Worm (Caenorhabditis elegans) whole organism, L4 larva: ENCODE measurements around the gene lgc-16.

Experiments used
- F26F4.8 ChIP-seq: fragments of 200-800 bp; sonication (Bioruptor generic); conservative IDR thresholded peaks from 2 replicates; pipeline ENCODE4 v1.3.6; 2022; ENCODE audit warnings: missing genetic modification characterization, missing compliant biosample characterization
- F37D6.2 ChIP-seq: sonication (generic microtip); optimal IDR thresholded peaks from 2 replicates; lab custom pipeline; 2016; ENCODE audit warnings: mild to moderate bottlenecking, missing genetic modification characterization, missing compliant biosample characterization
- F44E2.7 ChIP-seq: fragments of 200-800 bp; sonication (Bioruptor generic); IDR thresholded peaks from 2 replicates; pipeline ENCODE4 v2.1.2; 2022; ENCODE audit warnings: missing genetic modification characterization, missing compliant biosample characterization
- F49E8.2 ChIP-seq: sonication (generic microtip); optimal IDR thresholded peaks from 2 replicates; lab custom pipeline; 2016; ENCODE audit warnings: missing compliant biosample characterization, mild to moderate bottlenecking, missing genetic modification characterization, borderline replicate concordance
- Y75B8A.6 ChIP-seq: fragments of 200-800 bp; sonication (Bioruptor generic); IDR thresholded peaks from 2 replicates; pipeline ENCODE4 v1.3.6; 2022; ENCODE audit warnings: missing genetic modification reagents, missing genetic modification characterization, missing compliant biosample characterization
- ZK337.2 ChIP-seq: fragments of 200-800 bp; sonication (Bioruptor generic); IDR thresholded peaks from 2 replicates; pipeline ENCODE4 v1.3.6; 2022; ENCODE audit warnings: missing genetic modification reagents, missing genetic modification characterization, missing compliant biosample characterization
- ZK546.5 ChIP-seq, 2 experiments: sonication (generic microtip); optimal IDR thresholded peaks; 2 replicates each; lab custom pipeline; 2017; ENCODE audit warnings: missing biosample characterization in 2 of 2, missing genetic modification characterization in 2 of 2
- aha-1 ChIP-seq: fragments of 150-350 bp; peaks from one replicate; lab custom pipeline; 2014; ENCODE audit warnings: missing biosample characterization, missing genetic modification characterization
- ama-1 ChIP-seq: fragments of 150-350 bp; optimal IDR thresholded peaks from 2 replicates; lab custom pipeline; 2014; ENCODE audit warnings: inconsistent platforms, mixed read lengths
- arid-1 ChIP-seq: fragments of 200-800 bp; sonication (Bioruptor generic); conservative IDR thresholded peaks from 2 replicates; pipeline ENCODE4 v1.3.6; 2022; ENCODE audit warnings: missing genetic modification reagents, missing genetic modification characterization, missing compliant biosample characterization
- ceh-44 ChIP-seq: fragments of 200-800 bp; sonication (Bioruptor generic); IDR thresholded peaks from 2 replicates; pipeline ENCODE4 v1.3.6; 2022; ENCODE audit warnings: missing genetic modification reagents, missing genetic modification characterization, missing compliant biosample characterization
- ceh-62 ChIP-seq: sonication (generic microtip); optimal IDR thresholded peaks from 2 replicates; lab custom pipeline; 2017; ENCODE audit warnings: missing biosample characterization, missing genetic modification characterization
- daf-19 ChIP-seq: fragments of 200-800 bp; sonication (Bioruptor generic); conservative IDR thresholded peaks from 2 replicates; pipeline ENCODE4 v1.3.6; 2022; ENCODE audit warnings: missing genetic modification characterization, missing compliant biosample characterization
- daf-8 ChIP-seq: fragments of 200-800 bp; sonication (Bioruptor generic); IDR thresholded peaks from 2 replicates; pipeline ENCODE4 v1.3.6; 2022; ENCODE audit warnings: missing genetic modification characterization, missing compliant biosample characterization
- dmd-8 ChIP-seq: fragments of 200-800 bp; sonication (Bioruptor generic); IDR thresholded peaks from 2 replicates; pipeline ENCODE4 v1.3.6; 2022; ENCODE audit warnings: missing genetic modification characterization, missing compliant biosample characterization
- dmd-9 ChIP-seq: fragments of 200-800 bp; sonication (Bioruptor generic); IDR thresholded peaks from 2 replicates; pipeline ENCODE4 v1.3.6; 2022; ENCODE audit warnings: missing genetic modification reagents, missing genetic modification characterization, missing compliant biosample characterization
- dpl-1 ChIP-seq: fragments of 150-350 bp; optimal IDR thresholded peaks from 2 replicates; lab custom pipeline; 2014; ENCODE audit warnings: missing biosample characterization, missing genetic modification reagents, missing genetic modification characterization
- duxl-1 ChIP-seq: sonication (generic microtip); optimal IDR thresholded peaks from 2 replicates; lab custom pipeline; 2016; ENCODE audit warnings: mild to moderate bottlenecking, missing genetic modification characterization, moderate library complexity, missing compliant biosample characterization; ENCODE audit not compliant: poor library complexity
- dve-1 ChIP-seq: sonication (generic microtip); optimal IDR thresholded peaks from 2 replicates; lab custom pipeline; 2017; ENCODE audit warnings: antibody characterized with exemption, mild to moderate bottlenecking, missing genetic modification characterization, missing compliant biosample characterization; ENCODE audit not compliant: insufficient read depth
- fos-1 ChIP-seq: fragments of 150-350 bp; optimal IDR thresholded peaks from 2 replicates; lab custom pipeline; 2014; ENCODE audit warnings: missing biosample characterization, missing genetic modification characterization
- hmg-1.1 ChIP-seq: fragments of 200-800 bp; sonication (Bioruptor generic); IDR thresholded peaks from 2 replicates; pipeline ENCODE4 v1.3.6; 2022; ENCODE audit warnings: missing genetic modification reagents, missing genetic modification characterization, missing compliant biosample characterization
- jun-1 ChIP-seq: fragments of 150-350 bp; optimal IDR thresholded peaks from 2 replicates; lab custom pipeline; 2014; ENCODE audit warnings: missing biosample characterization, missing genetic modification reagents, missing genetic modification characterization
- lim-7 ChIP-seq: fragments of 200-800 bp; sonication (Bioruptor generic); IDR thresholded peaks from 2 replicates; pipeline ENCODE4 v1.3.6; 2022; ENCODE audit warnings: missing genetic modification characterization, missing compliant biosample characterization
- lin-15B ChIP-seq: fragments of 150-350 bp; sonication (generic microtip); optimal IDR thresholded peaks from 3 replicates; lab custom pipeline; 2014; ENCODE audit warnings: missing biosample characterization, missing genetic modification characterization
- lin-38 ChIP-seq: fragments of 200-800 bp; sonication (Bioruptor generic); IDR thresholded peaks from 2 replicates; pipeline ENCODE4 v1.3.6; 2022; ENCODE audit warnings: missing genetic modification reagents, missing genetic modification characterization, missing compliant biosample characterization
- lin-39 ChIP-seq: fragments of 150-350 bp; optimal IDR thresholded peaks from 2 replicates; lab custom pipeline; 2014; ENCODE audit warnings: missing biosample characterization, missing genetic modification reagents, missing genetic modification characterization
- lir-3 ChIP-seq: sonication (generic microtip); optimal IDR thresholded peaks from 2 replicates; lab custom pipeline; 2016; ENCODE audit warnings: mild to moderate bottlenecking, missing genetic modification characterization, missing compliant biosample characterization
- mdt-29 ChIP-seq: fragments of 200-800 bp; sonication (Bioruptor generic); IDR thresholded peaks from 2 replicates; pipeline ENCODE4 v1.3.6; 2022; ENCODE audit warnings: missing genetic modification reagents, missing genetic modification characterization, missing compliant biosample characterization
- mes-2 ChIP-seq: sonication (generic microtip); optimal IDR thresholded peaks from 2 replicates; lab custom pipeline; 2016; ENCODE audit warnings: missing genotype, mild to moderate bottlenecking, missing genetic modification characterization, missing compliant biosample characterization; ENCODE audit not compliant: poor library complexity, severe bottlenecking
- mxl-3 ChIP-seq: fragments of 200-800 bp; sonication (Bioruptor generic); optimal IDR thresholded peaks from 2 replicates; lab custom pipeline; 2018; ENCODE audit warnings: mild to moderate bottlenecking, missing genetic modification characterization, missing compliant biosample characterization
- nhr-10 ChIP-seq: fragments of 150-350 bp; optimal IDR thresholded peaks from 2 replicates; lab custom pipeline; 2014; ENCODE audit warnings: missing biosample characterization, missing genetic modification characterization
- nhr-11 ChIP-seq: fragments of 150-350 bp; optimal IDR thresholded peaks from 2 replicates; lab custom pipeline; 2014; ENCODE audit warnings: missing biosample characterization, missing genetic modification characterization
- nhr-28 ChIP-seq: fragments of 150-350 bp; optimal IDR thresholded peaks from 2 replicates; lab custom pipeline; 2014; ENCODE audit warnings: missing biosample characterization, missing genetic modification characterization
- nhr-6 ChIP-seq: fragments of 150-350 bp; optimal IDR thresholded peaks from 2 replicates; lab custom pipeline; 2014; ENCODE audit warnings: missing biosample characterization, missing genetic modification characterization
- pqm-1 ChIP-seq: sonication (generic microtip); optimal IDR thresholded peaks from 2 replicates; lab custom pipeline; 2017; ENCODE audit warnings: missing biosample characterization, missing genetic modification characterization
- rbr-2 ChIP-seq: sonication (generic microtip); optimal IDR thresholded peaks from 2 replicates; lab custom pipeline; 2016; ENCODE audit warnings: missing genotype, missing genetic modification characterization, missing compliant biosample characterization
- set-16 ChIP-seq: fragments of 200-800 bp; sonication (Bioruptor generic); IDR thresholded peaks from 2 replicates; pipeline ENCODE4 v1.3.6; 2022; ENCODE audit warnings: missing genetic modification reagents, missing genetic modification characterization, missing compliant biosample characterization
- snpc-1.2 ChIP-seq: fragments of 200-800 bp; sonication (Bioruptor generic); IDR thresholded peaks from 2 replicates; pipeline ENCODE4 v1.3.6; 2022; ENCODE audit warnings: missing genetic modification reagents, missing genetic modification characterization, missing compliant biosample characterization
- spr-1 ChIP-seq: sonication (generic microtip); optimal IDR thresholded peaks from 2 replicates; lab custom pipeline; 2016; ENCODE audit warnings: mild to moderate bottlenecking, missing genetic modification characterization, missing compliant biosample characterization
- spr-3 ChIP-seq: fragments of 200-800 bp; sonication (Bioruptor generic); optimal IDR thresholded peaks from 2 replicates; lab custom pipeline; 2018; ENCODE audit warnings: mild to moderate bottlenecking, missing genetic modification characterization, missing compliant biosample characterization
- unc-62 ChIP-seq, 3 experiments: fragments of 150-350 bp in 1 of 3; sonication (generic microtip); optimal IDR thresholded peaks in 2 of 3; peaks in 1 of 3; 1 replicate in 1 of 3; 2 replicates in 2 of 3; lab custom pipeline; 2014 to 2017; ENCODE audit warnings: missing biosample characterization in 3 of 3, missing genetic modification characterization in 3 of 3, missing genetic modification reagents in 3 of 3, missing genotype in 1 of 3
- zag-1 ChIP-seq: fragments of 150-350 bp; optimal IDR thresholded peaks from 2 replicates; lab custom pipeline; 2014; ENCODE audit warnings: missing biosample characterization, missing genetic modification characterization
- zfp-3 ChIP-seq: fragments of 200-800 bp; sonication (Bioruptor generic); conservative IDR thresholded peaks from 2 replicates; pipeline ENCODE4 v1.3.6; 2022; ENCODE audit warnings: missing genetic modification reagents, missing genetic modification characterization, missing compliant biosample characterization
- zip-11 ChIP-seq: fragments of 200-800 bp; sonication (Bioruptor generic); IDR thresholded peaks from 2 replicates; pipeline ENCODE4 v1.3.6; 2022; ENCODE audit warnings: missing genetic modification characterization, missing compliant biosample characterization
- zip-2 ChIP-seq: fragments of 150-350 bp; optimal IDR thresholded peaks from 2 replicates; lab custom pipeline; 2014; ENCODE audit warnings: missing biosample characterization, missing genetic modification characterization

lgc-16 gene

ce11 chrX:12125308-12125707 is 6.9 kb downstream of the lgc-16 start, which contains the start of gene lgc-18:
TSS of gene lgc-18 (plus strand) at chrX:12125608.
- TF ChIP-seq zip-2 = no peak
- TF ChIP-seq dmd-8 (GFP tag; lab: Robert Waterston, UW) = no peak
- TF ChIP-seq mes-2 (tag; lab: Kevin White, UChicago) = no peak
- TF ChIP-seq nhr-6 = no peak
- no peak for TF ChIP-seq jun-1
- TF ChIP-seq lim-7 = no peak
- TF ChIP-seq ceh-44 = no peak
- TF ChIP-seq daf-8 = no peak
- TF ChIP-seq F37D6.2 (tag; lab: Kevin White, UChicago) = no peak
- TF ChIP-seq F26F4.8 (GFP tag; lab: Robert Waterston, UW) = no peak
- TF ChIP-seq pqm-1 (tag; lab: Kevin White, UChicago) = no peak
- no peak for TF ChIP-seq mxl-3 (GFP tag; lab: Kevin White, UChicago)
- no peak for TF ChIP-seq arid-1 (GFP tag; lab: Robert Waterston, UW)
- TF ChIP-seq ZK546.5 (tag; optimal IDR thresholded peaks at IDR 0.05; lab: Kevin White, UChicago) = no peak
- TF ChIP-seq Y75B8A.6 = no peak
- TF ChIP-seq lin-15B (tag; lab: Kevin White, UChicago) = no peak
- no peak for TF ChIP-seq zip-11 (GFP tag; lab: Robert Waterston, UW)
- TF ChIP-seq aha-1 = no peak

DNA sequence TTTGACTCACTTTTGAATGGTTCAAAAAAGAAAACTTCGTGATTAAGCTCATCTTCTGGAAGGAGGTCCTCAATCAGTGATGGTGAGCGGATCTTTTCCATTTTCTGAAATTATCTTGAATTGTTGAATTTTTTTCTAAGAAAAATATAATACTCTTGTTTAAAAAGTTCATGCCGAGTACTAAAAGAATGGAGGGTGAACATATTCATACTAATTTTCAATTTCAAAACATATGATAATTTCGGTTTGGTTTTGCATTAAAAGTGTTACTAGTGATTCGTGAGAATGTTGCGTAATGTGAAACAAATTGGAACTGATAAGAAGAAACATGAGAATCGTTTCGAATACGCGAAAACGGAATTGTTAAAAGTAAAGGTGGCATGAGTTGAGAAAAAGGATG is 22.6 kb downstream of the lgc-16 start, which contains the start of gene lyst-1:
Gene lyst-1, minus strand, starts transcription at position 101 of the 400 bp plus-strand sequence.
- no peak for TF ChIP-seq F49E8.2 (tag; lab: Kevin White, UChicago)
- no peak for TF ChIP-seq lir-3 (tag; lab: Kevin White, UChicago)

DNA sequence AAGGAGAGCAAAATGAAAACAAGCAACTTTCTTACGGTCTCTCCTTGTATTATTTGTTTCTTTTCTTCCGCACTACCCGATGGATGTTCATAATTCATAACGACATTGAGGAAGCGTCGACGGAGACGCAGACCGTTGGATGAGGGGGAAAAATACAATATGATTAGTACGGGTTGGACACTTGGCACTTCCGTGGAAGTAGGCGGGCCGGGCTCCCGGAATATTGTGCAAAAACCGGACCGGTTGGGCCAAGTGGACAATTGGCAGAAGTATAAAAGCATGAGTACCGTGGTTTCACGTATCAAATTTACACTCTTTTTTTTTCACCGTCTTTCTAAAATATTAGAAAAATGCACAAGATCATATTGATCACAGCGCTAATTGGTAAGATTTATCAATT is 24.1 kb downstream of the lgc-16 start, which contains the start of gene M153.3:
Gene M153.3, plus strand, starts transcription at position 301 of the 400 bp plus-strand sequence.
- TF ChIP-seq daf-19 (GFP tag; lab: Robert Waterston, UW) = no peak
- TF ChIP-seq mes-2 (tag; lab: Kevin White, UChicago) = no peak
- no peak for TF ChIP-seq F49E8.2 (tag; lab: Kevin White, UChicago)
- TF ChIP-seq F44E2.7 (GFP tag; lab: Robert Waterston, UW) = no peak
- TF ChIP-seq ceh-62 = no peak

DNA sequence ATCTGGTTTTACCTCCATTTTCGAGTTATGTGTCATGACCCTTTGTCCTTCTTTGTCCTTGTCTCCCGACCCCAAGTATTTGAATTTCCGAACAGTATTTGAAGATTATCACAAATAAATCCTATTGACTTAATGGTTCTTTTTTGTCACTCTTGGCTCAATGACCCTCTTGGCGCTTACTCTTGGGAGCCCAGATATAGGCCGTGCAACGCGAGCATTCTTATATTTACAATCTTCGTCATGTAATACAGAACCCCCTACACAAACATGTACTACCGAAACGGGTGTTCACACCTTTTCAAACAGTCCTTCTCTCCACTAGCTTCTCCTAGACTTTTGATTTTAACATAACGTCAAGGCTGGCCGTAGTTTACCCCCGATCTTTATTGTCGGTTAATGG is 25.3 kb downstream of the lgc-16 start, which contains the start of gene M153.5:
Gene M153.5, plus strand, starts transcription at position 301 of the 400 bp plus-strand sequence.
- TF ChIP-seq dpl-1 = no peak
- TF ChIP-seq zip-11 (GFP tag; lab: Robert Waterston, UW) = no peak
- TF ChIP-seq duxl-1 (tag; lab: Kevin White, UChicago) = no peak
- no peak for TF ChIP-seq set-16 (GFP tag; lab: Robert Waterston, UW)
- TF ChIP-seq zip-2 = no peak
- no peak for TF ChIP-seq ZK337.2 (GFP tag; lab: Robert Waterston, UW)
- TF ChIP-seq snpc-1.2 = no peak
- no peak for TF ChIP-seq mdt-29 (GFP tag; lab: Robert Waterston, UW)
- TF ChIP-seq ceh-44 = no peak
- no peak for TF ChIP-seq Y75B8A.6
- no peak for TF ChIP-seq rbr-2
- TF ChIP-seq nhr-11 (tag; lab: Kevin White, UChicago) = no peak
- no peak for TF ChIP-seq spr-1
- TF ChIP-seq pqm-1 (tag; lab: Kevin White, UChicago) = no peak
- no peak for TF ChIP-seq mxl-3 (GFP tag; lab: Kevin White, UChicago)
- TF ChIP-seq nhr-10 (tag; lab: Kevin White, UChicago) = no peak
- no peak for TF ChIP-seq spr-3 (GFP tag; lab: Kevin White, UChicago)
- no peak for TF ChIP-seq ama-1 (lab: Kevin White, UChicago)

DNA sequence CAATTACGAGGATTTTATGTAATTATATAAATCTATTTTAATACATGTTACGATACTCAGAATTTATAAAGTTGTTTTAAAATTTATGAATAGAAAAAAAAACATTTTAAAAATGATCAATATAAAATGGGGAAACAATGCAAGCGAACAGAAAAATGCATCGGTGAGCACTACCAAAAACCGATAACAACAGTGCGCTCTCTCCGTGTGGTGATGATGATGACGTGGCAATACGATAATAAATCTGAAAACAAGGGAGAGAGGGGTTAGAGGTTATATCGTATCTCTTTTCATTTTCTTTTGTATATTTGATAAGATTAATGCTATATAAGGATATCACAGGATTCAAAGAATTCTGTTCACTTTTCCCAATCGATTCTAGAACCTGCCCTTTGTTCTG is 27.5 kb downstream of the lgc-16 start:
- no peak for TF ChIP-seq fos-1 (tag; lab: Kevin White, UChicago)
- TF ChIP-seq unc-62 (GFP tag; optimal IDR thresholded peaks at IDR 0.05 in 1 of 2; lab: Kevin White, UChicago) = peak in 1 of 2 experiments; percentile 85
- no peak for TF ChIP-seq unc-62 (tag; optimal IDR thresholded peaks at IDR 0.05; lab: Kevin White, UChicago)
- TF ChIP-seq pqm-1 (tag; lab: Kevin White, UChicago) = peak; percentile 20
- no peak for TF ChIP-seq dmd-9 (GFP tag; lab: Robert Waterston, UW)
- no peak for TF ChIP-seq zfp-3 (GFP tag; lab: Robert Waterston, UW)
- no peak for TF ChIP-seq hmg-1.1 (GFP tag; lab: Robert Waterston, UW)
- TF ChIP-seq zag-1 = no peak
- peak; percentile 30 for TF ChIP-seq nhr-28 (tag; lab: Kevin White, UChicago)
- TF ChIP-seq lin-38 (GFP tag; lab: Robert Waterston, UW) = no peak
- TF ChIP-seq lin-39 = no peak
- TF ChIP-seq dve-1 (tag; lab: Kevin White, UChicago) = peak; percentile 47
- no peak for TF ChIP-seq ZK546.5 (tag; optimal IDR thresholded peaks at IDR 0.05; lab: Kevin White, UChicago)
